Worm (Caenorhabditis elegans): Measurements from ENCODE around the gene irld-62.

ce11 chrV:15313529-15313928 lies 2.6 kb downstream of the irld-62 start:
- no peak for TF ChIP-seq nhr-237 (tag; optimal IDR thresholded peaks at IDR 0.05)
- TF ChIP-seq unc-55 (GFP tag; optimal IDR thresholded peaks at IDR 0.05) = no peak
